Worm (Caenorhabditis elegans) whole organism, L4 larva: ENCODE results near the gene ZC13.10.

Experiments
- daf-19 ChIP-seq: fragments of 200-800 bp; sonication (Bioruptor generic); conservative IDR thresholded peaks from 2 replicates; pipeline ENCODE4 v1.3.6; 2022; ENCODE audit warnings: missing genetic modification characterization, missing compliant biosample characterization
- nhr-10 ChIP-seq: fragments of 150-350 bp; optimal IDR thresholded peaks from 2 replicates; lab custom pipeline; 2014; ENCODE audit warnings: missing biosample characterization, missing genetic modification characterization
- nhr-42 ChIP-seq: fragments of 200-800 bp; sonication (Bioruptor generic); IDR thresholded peaks from 2 replicates; pipeline ENCODE4 v1.3.6; 2022; ENCODE audit warnings: missing genetic modification characterization, missing compliant biosample characterization
- saeg-2 ChIP-seq: fragments of 200-800 bp; sonication (Bioruptor generic); IDR thresholded peaks from 2 replicates; pipeline ENCODE4 v1.3.6; 2022; ENCODE audit warnings: missing genetic modification reagents, missing genetic modification characterization, missing compliant biosample characterization
- unc-62 ChIP-seq, 3 experiments: fragments of 150-350 bp in 1 of 3; sonication (generic microtip); optimal IDR thresholded peaks in 2 of 3; peaks in 1 of 3; 1 replicate in 1 of 3; 2 replicates in 2 of 3; lab custom pipeline; 2014 to 2017; ENCODE audit warnings: missing biosample characterization in 3 of 3, missing genetic modification characterization in 3 of 3, missing genetic modification reagents in 3 of 3, missing genotype in 1 of 3
- zfp-2 ChIP-seq: sonication (generic microtip); optimal IDR thresholded peaks from 2 replicates; lab custom pipeline; 2016; ENCODE audit warnings: mild to moderate bottlenecking, missing genetic modification characterization, missing compliant biosample characterization

The ZC13.10 gene

DNA sequence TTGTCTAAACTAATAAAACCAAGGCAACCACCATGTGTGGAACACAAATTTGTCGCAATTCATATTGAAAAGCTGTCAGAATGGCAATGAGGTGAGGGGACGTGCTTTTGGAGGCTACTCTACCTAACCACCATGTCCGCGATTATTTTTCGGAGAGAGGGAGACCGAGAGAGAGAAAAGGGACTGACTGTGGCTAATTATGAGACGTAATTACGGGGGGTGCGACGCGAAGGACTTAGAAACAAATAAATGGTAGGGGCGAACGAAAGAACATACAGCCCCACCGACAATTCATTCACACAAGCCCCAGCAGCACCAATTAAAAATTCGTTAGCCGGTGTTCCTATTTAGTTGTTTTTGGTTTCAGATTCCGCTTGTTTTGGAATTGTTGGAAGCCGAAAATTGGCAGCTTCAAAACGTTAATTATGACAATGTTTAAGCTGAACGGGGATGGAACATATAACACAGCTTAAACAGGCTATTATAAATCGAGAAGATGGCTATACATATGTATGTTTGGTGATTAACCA lies 49.6 kb downstream of the ZC13.10 start:
- TF ChIP-seq nhr-42 (GFP tag; lab: Robert Waterston, UW), result no peak
- no peak for TF ChIP-seq nhr-10 (tag; lab: Kevin White, UChicago)
- TF ChIP-seq unc-62 (GFP tag; optimal IDR thresholded peaks at IDR 0.05 in 1 of 2; lab: Kevin White, UChicago), result peak in 1 of 2 experiments; percentile 82
- no peak for TF ChIP-seq unc-62 (tag; optimal IDR thresholded peaks at IDR 0.05; lab: Kevin White, UChicago)

DNA sequence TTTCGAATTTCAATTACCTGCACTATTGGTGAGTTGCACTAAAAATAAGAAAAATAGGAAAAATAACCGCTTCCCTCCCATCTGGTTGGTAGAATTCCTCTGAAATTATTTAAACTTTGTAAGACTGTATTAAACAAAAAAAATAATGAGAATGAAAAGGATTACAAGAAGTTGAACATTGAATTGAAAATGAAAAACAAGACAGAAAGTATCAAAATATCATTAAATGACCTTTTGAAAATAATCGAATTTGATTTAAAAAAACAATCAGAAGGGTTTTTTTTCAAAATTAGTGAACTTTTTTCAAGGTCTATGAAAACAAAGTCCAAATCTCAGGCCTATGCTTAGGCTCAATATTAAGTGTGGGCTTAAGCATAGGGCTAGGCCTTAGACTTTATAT lies 51.0 kb downstream of the ZC13.10 start, which contains the start of gene igcm-1:
igcm-1 (minus strand) TSS at position 101 of the 400 bp plus-strand sequence.
- TF ChIP-seq daf-19 (no peak), saeg-2 (GFP tag; lab: Robert Waterston, UW) (no peak), zfp-2 (tag; lab: Kevin White, UChicago) (no peak)
